Worm (Caenorhabditis elegans): ENCODE data around the gene Y54G2A.52.

Gene Y54G2A.52

ce11 chrIV:2798339-2798738 is at the start of gene Y54G2A.52:
TSS of gene Y54G2A.52 (minus strand) at chrIV:2798686.
- TF ChIP-seq W03F9.2 (tag; optimal IDR thresholded peaks at IDR 0.05) (no peak), dao-5 (tag; optimal IDR thresholded peaks at IDR 0.05) (no peak), him-1 (tag; optimal IDR thresholded peaks at IDR 0.05) (no peak)

- no peak for TF ChIP-seq dao-5 (tag; optimal IDR thresholded peaks at IDR 0.05)
- no peak for TF ChIP-seq him-1 (tag; optimal IDR thresholded peaks at IDR 0.05)
- no peak for TF ChIP-seq W03F9.2 (tag; optimal IDR thresholded peaks at IDR 0.05)
Measured at ce11 chrIV:2846264-2846663, 47.8 kb upstream of the Y54G2A.52 start, which contains the start of gene Y54G2A.40. TSS of gene Y54G2A.40 (plus strand) at chrIV:2846476.

ce11 chrIV:2843882-2844281 is 45.4 kb upstream of the Y54G2A.52 start, which contains the start of gene Y54G2A.15:
TSS of gene Y54G2A.15 (minus strand) at chrIV:2843982.
- no peak for TF ChIP-seq dao-5 (tag; optimal IDR thresholded peaks at IDR 0.05)
- TF ChIP-seq W03F9.2 (tag; optimal IDR thresholded peaks at IDR 0.05) = no peak
- TF ChIP-seq him-1 (tag; optimal IDR thresholded peaks at IDR 0.05) = no peak

- no peak for TF ChIP-seq W03F9.2 (tag; optimal IDR thresholded peaks at IDR 0.05)
- TF ChIP-seq him-1 (tag; optimal IDR thresholded peaks at IDR 0.05) = no peak
- no peak for TF ChIP-seq dao-5 (tag; optimal IDR thresholded peaks at IDR 0.05)
Measured at ce11 chrIV:2842162-2842561, 43.7 kb upstream of the Y54G2A.52 start, which contains the start of gene clec-84. TSS of gene clec-84 (plus strand) at chrIV:2842462.

- no peak for TF ChIP-seq W03F9.2 (tag; optimal IDR thresholded peaks at IDR 0.05)
- TF ChIP-seq dao-5 (tag; optimal IDR thresholded peaks at IDR 0.05) = no peak
- TF ChIP-seq him-1 (tag; optimal IDR thresholded peaks at IDR 0.05) = no peak
Measured at ce11 chrIV:2841260-2841659, 42.8 kb upstream of the Y54G2A.52 start, which contains the start of gene clec-83. TSS of gene clec-83 (minus strand) at chrIV:2841472.

- TF ChIP-seq him-1 (tag; optimal IDR thresholded peaks at IDR 0.05) = no peak
- TF ChIP-seq dao-5 (tag; optimal IDR thresholded peaks at IDR 0.05) = no peak
- no peak for TF ChIP-seq W03F9.2 (tag; optimal IDR thresholded peaks at IDR 0.05)
Measured at ce11 chrIV:2838308-2838707, 39.8 kb upstream of the Y54G2A.52 start, which contains the start of gene Y54G2A.7. TSS of gene Y54G2A.7 (plus strand) at chrIV:2838608.

- no peak for TF ChIP-seq W03F9.2 (tag; optimal IDR thresholded peaks at IDR 0.05)
- no peak for TF ChIP-seq him-1 (tag; optimal IDR thresholded peaks at IDR 0.05)
- TF ChIP-seq dao-5 (tag; optimal IDR thresholded peaks at IDR 0.05) = no peak
Measured at ce11 chrIV:2835364-2835763, 36.9 kb upstream of the Y54G2A.52 start, which contains the start of gene clec-82. TSS of gene clec-82 (plus strand) at chrIV:2835664.

- TF ChIP-seq W03F9.2 (tag; optimal IDR thresholded peaks at IDR 0.05) (no peak), dao-5 (tag; optimal IDR thresholded peaks at IDR 0.05) (no peak), him-1 (tag; optimal IDR thresholded peaks at IDR 0.05) (no peak)
Measured at ce11 chrIV:2834516-2834915, 36.0 kb upstream of the Y54G2A.52 start, which contains the start of gene pudl-2. TSS of gene pudl-2 (plus strand) at chrIV:2834816.

- TF ChIP-seq W03F9.2 (tag; optimal IDR thresholded peaks at IDR 0.05) = no peak
- TF ChIP-seq dao-5 (tag; optimal IDR thresholded peaks at IDR 0.05) = no peak
- TF ChIP-seq him-1 (tag; optimal IDR thresholded peaks at IDR 0.05) = no peak
Measured at ce11 chrIV:2832587-2832986, 34.1 kb upstream of the Y54G2A.52 start, which contains the start of the genes Y54G2A.48 and pudl-1. TSS of gene Y54G2A.48 (minus strand) at chrIV:2832687. TSS of gene pudl-1 (plus strand) at chrIV:2832906.

- no peak for TF ChIP-seq him-1 (tag; optimal IDR thresholded peaks at IDR 0.05)
- TF ChIP-seq W03F9.2 (tag; optimal IDR thresholded peaks at IDR 0.05) = no peak
- TF ChIP-seq dao-5 (tag; optimal IDR thresholded peaks at IDR 0.05) = no peak
Measured at ce11 chrIV:2826335-2826734, 27.8 kb upstream of the Y54G2A.52 start.

ce11 chrIV:2825460-2826103 is 27.1 kb upstream of the Y54G2A.52 start:
- TF ChIP-seq W03F9.2 (tag; optimal IDR thresholded peaks at IDR 0.05) (no peak), him-1 (tag; optimal IDR thresholded peaks at IDR 0.05) (no peak), dao-5 (tag; optimal IDR thresholded peaks at IDR 0.05) (no peak)

ce11 chrIV:2823446-2823845 is 25.0 kb upstream of the Y54G2A.52 start, which contains the start of gene clec-80:
TSS of gene clec-80 (plus strand) at chrIV:2823746.
- TF ChIP-seq W03F9.2 (tag; optimal IDR thresholded peaks at IDR 0.05) (no peak), dao-5 (tag; optimal IDR thresholded peaks at IDR 0.05) (no peak), him-1 (tag; optimal IDR thresholded peaks at IDR 0.05) (no peak)

ce11 chrIV:2820408-2820807 is 21.9 kb upstream of the Y54G2A.52 start, which contains the start of gene Y54G2A.37:
TSS of gene Y54G2A.37 (plus strand) at chrIV:2820708.
- TF ChIP-seq him-1 (tag; optimal IDR thresholded peaks at IDR 0.05) = no peak
- TF ChIP-seq W03F9.2 (tag; optimal IDR thresholded peaks at IDR 0.05) = no peak
- no peak for TF ChIP-seq dao-5 (tag; optimal IDR thresholded peaks at IDR 0.05)

- TF ChIP-seq him-1 (tag; optimal IDR thresholded peaks at IDR 0.05) (no peak), dao-5 (tag; optimal IDR thresholded peaks at IDR 0.05) (no peak), W03F9.2 (tag; optimal IDR thresholded peaks at IDR 0.05) (no peak)
Measured at ce11 chrIV:2819633-2820032, 21.1 kb upstream of the Y54G2A.52 start, which contains the start of gene Y54G2A.13. TSS of gene Y54G2A.13 (minus strand) at chrIV:2819733.
